Worm (Caenorhabditis elegans) whole organism, early embryonic: ENCODE measurements around the gene grwd-1.

ENCODE experiments used
- B0310.2 ChIP-seq: sonication (generic microtip); optimal IDR thresholded peaks from 2 replicates; lab custom pipeline; 2016; ENCODE audit warnings: mild to moderate bottlenecking, missing genetic modification characterization, missing compliant biosample characterization
- aly-1 ChIP-seq: sonication (generic microtip); optimal IDR thresholded peaks from 2 replicates; lab custom pipeline; 2016; ENCODE audit warnings: missing genetic modification characterization, missing compliant biosample characterization
- ama-1 ChIP-seq: fragments of 150-350 bp; optimal IDR thresholded peaks from 2 replicates; lab custom pipeline; 2014
- ceh-36 ChIP-seq: sonication (generic microtip); optimal IDR thresholded peaks from 2 replicates; lab custom pipeline; 2016; ENCODE audit warnings: missing genetic modification characterization, inconsistent platforms, missing compliant biosample characterization
- ets-7 ChIP-seq: sonication (generic microtip); optimal IDR thresholded peaks from 2 replicates; lab custom pipeline; 2016; ENCODE audit warnings: missing genotype, missing genetic modification characterization, missing compliant biosample characterization
- flt-1 ChIP-seq: fragments of 200-800 bp; sonication (Bioruptor generic); IDR thresholded peaks from 2 replicates; pipeline ENCODE4 v1.3.6; 2022; ENCODE audit warnings: missing genetic modification characterization, missing compliant biosample characterization
- hnd-1 ChIP-seq: sonication (generic microtip); optimal IDR thresholded peaks from 2 replicates; lab custom pipeline; 2016; ENCODE audit warnings: missing genetic modification characterization, missing compliant biosample characterization
- pes-1 ChIP-seq: fragments of 200-800 bp; sonication (Bioruptor generic); IDR thresholded peaks from 2 replicates; pipeline ENCODE4 v1.3.6; 2022; ENCODE audit warnings: missing genetic modification reagents, missing genetic modification characterization, missing compliant biosample characterization
- sea-1 ChIP-seq: fragments of 200-800 bp; sonication (Bioruptor generic); conservative IDR thresholded peaks from 2 replicates; pipeline ENCODE4 v1.3.6; 2022; ENCODE audit warnings: missing genetic modification characterization, missing compliant biosample characterization
- tbx-11 ChIP-seq: fragments of 200-800 bp; sonication (Bioruptor generic); IDR thresholded peaks from 2 replicates; pipeline ENCODE4 v1.3.6; 2022; ENCODE audit warnings: missing genetic modification characterization, missing compliant biosample characterization
- tbx-37 ChIP-seq: fragments of 200-800 bp; sonication (Bioruptor generic); conservative IDR thresholded peaks from 2 replicates; pipeline ENCODE4 v1.3.6; 2022; ENCODE audit warnings: missing genetic modification reagents, missing genetic modification characterization, missing compliant biosample characterization
- tra-4 ChIP-seq: sonication (generic microtip); optimal IDR thresholded peaks from 2 replicates; lab custom pipeline; 2017; ENCODE audit warnings: missing genetic modification characterization, missing compliant biosample characterization

- TF ChIP-seq ama-1 (no peak), hnd-1 (tag; lab: Kevin White, UChicago) (no peak), flt-1 (GFP tag; lab: Robert Waterston, UW) (no peak), B0310.2 (tag; lab: Kevin White, UChicago) (no peak), sea-1 (GFP tag; lab: Robert Waterston, UW) (no peak), aly-1 (tag; lab: Kevin White, UChicago) (no peak), ets-7 (tag; lab: Kevin White, UChicago) (no peak), tbx-37 (GFP tag; lab: Robert Waterston, UW) (no peak), pes-1 (no peak), tbx-11 (GFP tag; lab: Robert Waterston, UW) (no peak), tra-4 (tag; lab: Kevin White, UChicago) (no peak), ceh-36 (tag; lab: Kevin White, UChicago) (no peak)
Measured at ce11 chrIII:5108746-5109145, 44.5 kb upstream of the grwd-1 start.
